Fruit fly (Drosophila melanogaster) whole organism, adult: ENCODE data around the gene ftz-f1.

ENCODE experiments used
- CG14711 ChIP-seq: fragments of 200-800 bp; sonication (Bioruptor generic); optimal IDR thresholded peaks from 2 replicates; lab custom pipeline; 2018; ENCODE audit warnings: missing biosample characterization, mild to moderate bottlenecking, missing genetic modification characterization, moderate library complexity
- CG7101 ChIP-seq: fragments of 200-800 bp; sonication (Bioruptor generic); optimal IDR thresholded peaks from 2 replicates; lab custom pipeline; 2018; ENCODE audit warnings: missing biosample characterization, mild to moderate bottlenecking, missing genetic modification characterization, moderate library complexity
- bab1 ChIP-seq: fragments of 200-800 bp; sonication (Bioruptor generic); optimal IDR thresholded peaks from 3 replicates; lab custom pipeline; 2019; ENCODE audit warnings: missing biosample characterization, mild to moderate bottlenecking, missing genetic modification characterization, moderate library complexity
- ovo ChIP-seq: fragments of 200-800 bp; sonication (Bioruptor generic); optimal IDR thresholded peaks from 2 replicates; lab custom pipeline; 2016; ENCODE audit warnings: missing biosample characterization, missing genetic modification characterization
- tj ChIP-seq: fragments of 200-800 bp; sonication (Bioruptor generic); optimal IDR thresholded peaks from 3 replicates; lab custom pipeline; 2017; ENCODE audit warnings: missing biosample characterization, mild to moderate bottlenecking, missing genetic modification characterization, moderate library complexity

DNA sequence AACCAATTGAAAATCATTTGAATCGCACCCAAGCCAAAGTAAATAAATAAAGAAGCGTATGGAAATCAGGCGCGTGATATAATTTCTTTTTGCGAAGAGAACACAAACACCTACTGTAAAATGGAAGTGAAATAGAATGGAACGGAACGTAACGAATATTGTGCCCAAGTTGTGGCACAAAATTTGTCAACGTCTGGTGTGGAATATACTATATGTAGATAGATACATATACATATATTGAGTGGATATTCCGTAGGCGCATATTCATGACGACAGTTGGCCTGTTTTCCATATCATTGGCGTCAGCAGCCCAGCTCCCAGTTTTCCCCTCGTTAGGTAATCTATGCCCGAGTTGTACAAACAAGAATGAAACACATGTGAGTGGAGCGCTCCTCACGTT, 31.1 kb upstream of the ftz-f1 start:
- TF ChIP-seq ovo (GFP tag; lab: Kevin White, UChicago) = no peak
- TF ChIP-seq tj (GFP tag; lab: Kevin White, UChicago) = no peak
- no peak for TF ChIP-seq CG7101 (tag; lab: Kevin White, UChicago)
- no peak for TF ChIP-seq CG14711
- TF ChIP-seq bab1 (GFP tag; lab: Kevin White, UChicago) = no peak
